Worm (Caenorhabditis elegans) whole organism, L4 larva: ENCODE results near the gene cey-4.

Source experiments
- D1046.2 ChIP-seq: fragments of 200-800 bp; sonication (Bioruptor generic); IDR thresholded peaks from 2 replicates; pipeline ENCODE4 v1.3.6; 2022; ENCODE audit warnings: missing genetic modification characterization, missing compliant biosample characterization
- F37D6.2 ChIP-seq: sonication (generic microtip); optimal IDR thresholded peaks from 2 replicates; lab custom pipeline; 2016; ENCODE audit warnings: mild to moderate bottlenecking, missing genetic modification characterization, missing compliant biosample characterization
- F49E8.2 ChIP-seq: sonication (generic microtip); optimal IDR thresholded peaks from 2 replicates; lab custom pipeline; 2016; ENCODE audit warnings: missing compliant biosample characterization, mild to moderate bottlenecking, missing genetic modification characterization, borderline replicate concordance
- T20F7.1 ChIP-seq: fragments of 200-800 bp; sonication (Bioruptor generic); optimal IDR thresholded peaks from 2 replicates; lab custom pipeline; 2018; ENCODE audit warnings: mild to moderate bottlenecking, missing genetic modification characterization, missing compliant biosample characterization
- T26A8.4 ChIP-seq: fragments of 200-800 bp; sonication (Bioruptor generic); IDR thresholded peaks from 2 replicates; pipeline ENCODE4 v1.3.6; 2022; ENCODE audit warnings: missing genetic modification characterization, missing compliant biosample characterization
- Y105C5A.15 ChIP-seq: fragments of 200-800 bp; sonication (Bioruptor generic); IDR thresholded peaks from 2 replicates; pipeline ENCODE4 v1.3.6; 2022; ENCODE audit warnings: missing genetic modification characterization, missing compliant biosample characterization
- Y75B8A.6 ChIP-seq: fragments of 200-800 bp; sonication (Bioruptor generic); IDR thresholded peaks from 2 replicates; pipeline ENCODE4 v1.3.6; 2022; ENCODE audit warnings: missing genetic modification reagents, missing genetic modification characterization, missing compliant biosample characterization
- ZK337.2 ChIP-seq: fragments of 200-800 bp; sonication (Bioruptor generic); IDR thresholded peaks from 2 replicates; pipeline ENCODE4 v1.3.6; 2022; ENCODE audit warnings: missing genetic modification reagents, missing genetic modification characterization, missing compliant biosample characterization
- aha-1 ChIP-seq: fragments of 150-350 bp; peaks from one replicate; lab custom pipeline; 2014; ENCODE audit warnings: missing biosample characterization, missing genetic modification characterization
- attf-4 ChIP-seq: sonication (generic microtip); optimal IDR thresholded peaks from 3 replicates; lab custom pipeline; 2017; ENCODE audit warnings: missing biosample characterization, missing genetic modification characterization
- ceh-20 ChIP-seq: fragments of 200-800 bp; sonication (Bioruptor generic); IDR thresholded peaks from 2 replicates; pipeline ENCODE4 v1.3.6; 2022; ENCODE audit warnings: missing genetic modification reagents, missing genetic modification characterization, missing compliant biosample characterization
- ceh-44 ChIP-seq: fragments of 200-800 bp; sonication (Bioruptor generic); IDR thresholded peaks from 2 replicates; pipeline ENCODE4 v1.3.6; 2022; ENCODE audit warnings: missing genetic modification reagents, missing genetic modification characterization, missing compliant biosample characterization
- ceh-62 ChIP-seq: sonication (generic microtip); optimal IDR thresholded peaks from 2 replicates; lab custom pipeline; 2017; ENCODE audit warnings: missing biosample characterization, missing genetic modification characterization
- ces-1 ChIP-seq: fragments of 150-350 bp; sonication (generic microtip); optimal IDR thresholded peaks from 4 replicates; lab custom pipeline; 2014; ENCODE audit warnings: missing biosample characterization, missing genetic modification reagents, missing genetic modification characterization
- cey-2 ChIP-seq: sonication (generic microtip); optimal IDR thresholded peaks from 3 replicates; lab custom pipeline; 2017; ENCODE audit warnings: missing genetic modification characterization, mild to moderate bottlenecking, missing compliant biosample characterization, antibody characterized with exemption, borderline replicate concordance; ENCODE audit not compliant: insufficient read depth
- daf-12 ChIP-seq: fragments of 150-350 bp; optimal IDR thresholded peaks from 2 replicates; lab custom pipeline; 2014; ENCODE audit warnings: missing biosample characterization, missing genetic modification reagents, missing genetic modification characterization
- daf-8 ChIP-seq: fragments of 200-800 bp; sonication (Bioruptor generic); IDR thresholded peaks from 2 replicates; pipeline ENCODE4 v1.3.6; 2022; ENCODE audit warnings: missing genetic modification characterization, missing compliant biosample characterization
- dmd-6 ChIP-seq: fragments of 200-800 bp; sonication (Bioruptor generic); IDR thresholded peaks from 2 replicates; pipeline ENCODE4 v1.3.6; 2022; ENCODE audit warnings: missing genetic modification reagents, missing genetic modification characterization, missing compliant biosample characterization
- dmd-8 ChIP-seq: fragments of 200-800 bp; sonication (Bioruptor generic); IDR thresholded peaks from 2 replicates; pipeline ENCODE4 v1.3.6; 2022; ENCODE audit warnings: missing genetic modification characterization, missing compliant biosample characterization
- fos-1 ChIP-seq: fragments of 150-350 bp; optimal IDR thresholded peaks from 2 replicates; lab custom pipeline; 2014; ENCODE audit warnings: missing biosample characterization, missing genetic modification characterization
- hif-1 ChIP-seq, 2 experiments: sonication (generic microtip); optimal IDR thresholded peaks; 2 replicates each; lab custom pipeline; 2016 to 2017; ENCODE audit warnings: missing compliant biosample characterization in 2 of 2, missing genetic modification characterization in 2 of 2, missing genetic modification reagents in 2 of 2, missing genotype in 2 of 2, mild to moderate bottlenecking in 1 of 2
- hlh-11 ChIP-seq: fragments of 200-800 bp; sonication (Bioruptor generic); optimal IDR thresholded peaks from 2 replicates; lab custom pipeline; 2018; ENCODE audit warnings: mild to moderate bottlenecking, missing genetic modification characterization, missing compliant biosample characterization
- hlh-30 ChIP-seq: sonication (generic microtip); optimal IDR thresholded peaks from 2 replicates; lab custom pipeline; 2017; ENCODE audit warnings: antibody characterized with exemption, mild to moderate bottlenecking, missing genetic modification characterization, missing compliant biosample characterization; ENCODE audit not compliant: insufficient read depth
- hmg-1.1 ChIP-seq: fragments of 200-800 bp; sonication (Bioruptor generic); IDR thresholded peaks from 2 replicates; pipeline ENCODE4 v1.3.6; 2022; ENCODE audit warnings: missing genetic modification reagents, missing genetic modification characterization, missing compliant biosample characterization
- lin-1 ChIP-seq: fragments of 200-800 bp; sonication (Bioruptor generic); IDR thresholded peaks from 2 replicates; pipeline ENCODE4 v1.3.6; 2022; ENCODE audit warnings: missing genetic modification reagents, missing genetic modification characterization, missing compliant biosample characterization
- lin-13 ChIP-seq: fragments of 150-350 bp; optimal IDR thresholded peaks from 2 replicates; lab custom pipeline; 2014; ENCODE audit warnings: missing biosample characterization, missing genetic modification reagents, missing genetic modification characterization
- lin-38 ChIP-seq: fragments of 200-800 bp; sonication (Bioruptor generic); IDR thresholded peaks from 2 replicates; pipeline ENCODE4 v1.3.6; 2022; ENCODE audit warnings: missing genetic modification reagents, missing genetic modification characterization, missing compliant biosample characterization
- lir-3 ChIP-seq: sonication (generic microtip); optimal IDR thresholded peaks from 2 replicates; lab custom pipeline; 2016; ENCODE audit warnings: mild to moderate bottlenecking, missing genetic modification characterization, missing compliant biosample characterization
- madf-5 ChIP-seq, 2 experiments: fragments of 200-800 bp; sonication (Bioruptor generic); IDR thresholded peaks; 2 replicates each; pipeline ENCODE4 v1.3.6; 2022; ENCODE audit warnings: missing compliant biosample characterization in 2 of 2, missing genetic modification characterization in 2 of 2
- mdl-1 ChIP-seq, 2 experiments: fragments of 150-350 bp in 1 of 2; sonication (generic microtip) in 1 of 2; optimal IDR thresholded peaks; 2 replicates each; lab custom pipeline; 2014 to 2017; ENCODE audit warnings: missing biosample characterization in 2 of 2, missing genetic modification characterization in 2 of 2
- mes-2 ChIP-seq: sonication (generic microtip); optimal IDR thresholded peaks from 2 replicates; lab custom pipeline; 2016; ENCODE audit warnings: missing genotype, mild to moderate bottlenecking, missing genetic modification characterization, missing compliant biosample characterization; ENCODE audit not compliant: poor library complexity, severe bottlenecking
- mxl-3 ChIP-seq: fragments of 200-800 bp; sonication (Bioruptor generic); optimal IDR thresholded peaks from 2 replicates; lab custom pipeline; 2018; ENCODE audit warnings: mild to moderate bottlenecking, missing genetic modification characterization, missing compliant biosample characterization
- nhr-102 ChIP-seq: sonication (generic microtip); optimal IDR thresholded peaks from 2 replicates; lab custom pipeline; 2016; ENCODE audit warnings: mild to moderate bottlenecking, missing genetic modification characterization, moderate library complexity, missing compliant biosample characterization
- nhr-111 ChIP-seq: fragments of 200-800 bp; sonication (Bioruptor generic); optimal IDR thresholded peaks from 2 replicates; lab custom pipeline; 2018; ENCODE audit warnings: mild to moderate bottlenecking, missing genetic modification characterization, missing compliant biosample characterization
- nhr-28 ChIP-seq: fragments of 150-350 bp; optimal IDR thresholded peaks from 2 replicates; lab custom pipeline; 2014; ENCODE audit warnings: missing biosample characterization, missing genetic modification characterization
- nhr-41 ChIP-seq: fragments of 200-800 bp; sonication (Bioruptor generic); IDR thresholded peaks from 2 replicates; pipeline ENCODE4 v1.3.6; 2022; ENCODE audit warnings: missing genetic modification reagents, missing genetic modification characterization, missing compliant biosample characterization
- nhr-48 ChIP-seq: sonication (generic microtip); optimal IDR thresholded peaks from 2 replicates; lab custom pipeline; 2016; ENCODE audit warnings: mild to moderate bottlenecking, missing genetic modification characterization, missing compliant biosample characterization
- nhr-6 ChIP-seq: fragments of 150-350 bp; optimal IDR thresholded peaks from 2 replicates; lab custom pipeline; 2014; ENCODE audit warnings: missing biosample characterization, missing genetic modification characterization
- nhr-77 ChIP-seq: fragments of 150-350 bp; optimal IDR thresholded peaks from 2 replicates; lab custom pipeline; 2014; ENCODE audit warnings: missing biosample characterization, missing genetic modification characterization
- pha-4 ChIP-seq, 2 experiments: fragments of 150-350 bp in 1 of 2; fragments of 200-800 bp in 1 of 2; sonication (Bioruptor generic) in 1 of 2; IDR thresholded peaks in 1 of 2; optimal IDR thresholded peaks in 1 of 2; 2 replicates each; pipeline versions ENCODE4 v1.3.6 to Lab custom; 2014 to 2022; ENCODE audit warnings: missing genetic modification characterization in 2 of 2, missing genetic modification reagents in 2 of 2, missing biosample characterization in 1 of 2, missing compliant biosample characterization in 1 of 2
- php-3 ChIP-seq: fragments of 200-800 bp; sonication (Bioruptor generic); IDR thresholded peaks from 2 replicates; pipeline ENCODE4 v1.3.6; 2022; ENCODE audit warnings: missing genetic modification reagents, missing genetic modification characterization, missing compliant biosample characterization
- rbr-2 ChIP-seq: sonication (generic microtip); optimal IDR thresholded peaks from 2 replicates; lab custom pipeline; 2016; ENCODE audit warnings: missing genotype, missing genetic modification characterization, missing compliant biosample characterization
- set-16 ChIP-seq: fragments of 200-800 bp; sonication (Bioruptor generic); IDR thresholded peaks from 2 replicates; pipeline ENCODE4 v1.3.6; 2022; ENCODE audit warnings: missing genetic modification reagents, missing genetic modification characterization, missing compliant biosample characterization
- skn-1 ChIP-seq: fragments of 150-350 bp; optimal IDR thresholded peaks from 2 replicates; lab custom pipeline; 2014; ENCODE audit warnings: missing biosample characterization, missing genetic modification characterization
- snpc-1.2 ChIP-seq: fragments of 200-800 bp; sonication (Bioruptor generic); IDR thresholded peaks from 2 replicates; pipeline ENCODE4 v1.3.6; 2022; ENCODE audit warnings: missing genetic modification reagents, missing genetic modification characterization, missing compliant biosample characterization
- spr-1 ChIP-seq: sonication (generic microtip); optimal IDR thresholded peaks from 2 replicates; lab custom pipeline; 2016; ENCODE audit warnings: mild to moderate bottlenecking, missing genetic modification characterization, missing compliant biosample characterization
- spr-3 ChIP-seq: fragments of 200-800 bp; sonication (Bioruptor generic); optimal IDR thresholded peaks from 2 replicates; lab custom pipeline; 2018; ENCODE audit warnings: mild to moderate bottlenecking, missing genetic modification characterization, missing compliant biosample characterization
- tra-1 ChIP-seq: fragments of 200-800 bp; sonication (Bioruptor generic); IDR thresholded peaks from 2 replicates; pipeline ENCODE4 v1.3.6; 2022; ENCODE audit warnings: missing genetic modification reagents, missing genetic modification characterization, missing compliant biosample characterization
- zfp-2 ChIP-seq: sonication (generic microtip); optimal IDR thresholded peaks from 2 replicates; lab custom pipeline; 2016; ENCODE audit warnings: mild to moderate bottlenecking, missing genetic modification characterization, missing compliant biosample characterization
- ztf-11 ChIP-seq: fragments of 150-350 bp; optimal IDR thresholded peaks from 2 replicates; lab custom pipeline; 2014; ENCODE audit warnings: missing biosample characterization, missing genetic modification characterization

Gene cey-4

ce11 chrIII:10855398-10855880 lies 13.1 kb downstream of the cey-4 start, which contains the start of gene Y39A1C.1:
Gene Y39A1C.1, plus strand, starts transcription at chrIII:10855448.
- TF ChIP-seq spr-3 (GFP tag; lab: Kevin White, UChicago) (no peak), nhr-102 (tag; lab: Kevin White, UChicago) (no peak), Y75B8A.6 (no peak), php-3 (no peak), daf-12 (tag; lab: Kevin White, UChicago) (no peak), Y105C5A.15 (no peak), lin-1 (no peak), madf-5 (GFP tag; IDR thresholded peaks at IDR 0.05; lab: Robert Waterston, UW) (no peak), lin-13 (GFP tag; lab: Kevin White, UChicago) (no peak), nhr-48 (tag; lab: Kevin White, UChicago) (no peak), skn-1 (no peak), daf-8 (GFP tag; lab: Robert Waterston, UW) (no peak), dmd-8 (GFP tag; lab: Robert Waterston, UW) (no peak), ces-1 (GFP tag; lab: Kevin White, UChicago) (no peak), ceh-20 (GFP tag; lab: Robert Waterston, UW) (no peak), snpc-1.2 (GFP tag; lab: Robert Waterston, UW) (no peak), attf-4 (tag; lab: Kevin White, UChicago) (no peak), tra-1 (0 out of 2 replicates have a peak, but pooled peaks have one; percentile 30), dmd-6 (GFP tag; lab: Robert Waterston, UW) (no peak), ceh-62 (tag; lab: Kevin White, UChicago) (no peak), aha-1 (peak; percentile 8), mes-2 (peak; percentile 54), ceh-44 (GFP tag; lab: Robert Waterston, UW) (no peak), cey-2 (no peak), nhr-111 (GFP tag; lab: Kevin White, UChicago) (no peak), zfp-2 (tag; lab: Kevin White, UChicago) (no peak), pha-4 (GFP tag; IDR thresholded peaks at IDR 0.05; lab: Robert Waterston, UW) (no peak), pha-4 (tag; optimal IDR thresholded peaks at IDR 0.05; lab: Kevin White, UChicago) (no peak), hif-1 (tag; optimal IDR thresholded peaks at IDR 0.05; lab: Kevin White, UChicago) (no peak), hlh-11 (no peak), spr-1 (tag; lab: Kevin White, UChicago) (no peak), T26A8.4 (GFP tag; lab: Robert Waterston, UW) (no peak), hmg-1.1 (GFP tag; lab: Robert Waterston, UW) (peak; percentile 55; the same call in 1 of the 2 replicates), set-16 (0 out of 2 replicates have a peak, but pooled peaks have one; percentile 17), lin-38 (no peak), rbr-2 (tag; lab: Kevin White, UChicago) (peak; percentile 15), nhr-41 (GFP tag; lab: Robert Waterston, UW) (no peak), mxl-3 (GFP tag; lab: Kevin White, UChicago) (no peak), T20F7.1 (GFP tag; lab: Kevin White, UChicago) (no peak), F37D6.2 (tag; lab: Kevin White, UChicago) (no peak)

ce11 chrIII:10848858-10849257 lies 19.6 kb downstream of the cey-4 start, which contains the start of the genes fbxb-85 and hex-3:
Gene fbxb-85, minus strand, starts transcription at chrIII:10848963.
Gene hex-3, plus strand, starts transcription at chrIII:10849222.
- TF ChIP-seq mxl-3 (GFP tag; lab: Kevin White, UChicago) = peak; percentile 63
- TF ChIP-seq lir-3 = no peak
- TF ChIP-seq nhr-28 (tag; lab: Kevin White, UChicago) = peak; percentile 51
- TF ChIP-seq hlh-30 (tag; lab: Kevin White, UChicago) = peak; percentile 81
- peak; percentile 91 for TF ChIP-seq nhr-6 (tag; lab: Kevin White, UChicago)
- no peak for TF ChIP-seq Y75B8A.6
- peak in 1 of 2 experiments; percentile 3 for TF ChIP-seq mdl-1 (tag; optimal IDR thresholded peaks at IDR 0.05; lab: Kevin White, UChicago)
- peak; percentile 88 for TF ChIP-seq F49E8.2 (tag; lab: Kevin White, UChicago)
- TF ChIP-seq cey-2 = no peak
- TF ChIP-seq nhr-77 (tag; lab: Kevin White, UChicago) = peak; percentile 82
- TF ChIP-seq nhr-111 (GFP tag; lab: Kevin White, UChicago) = no peak
- no peak for TF ChIP-seq ztf-11 (tag; lab: Kevin White, UChicago)
- peak; percentile 68; the same call in 1 of the 2 replicates for TF ChIP-seq ZK337.2 (GFP tag; lab: Robert Waterston, UW)
- TF ChIP-seq fos-1 (tag; lab: Kevin White, UChicago) = no peak
- TF ChIP-seq lin-13 (GFP tag; lab: Kevin White, UChicago) = peak; percentile 77
- TF ChIP-seq D1046.2 (GFP tag; lab: Robert Waterston, UW) = peak; percentile 73; the same call in 1 of the 2 replicates
- TF ChIP-seq spr-3 (GFP tag; lab: Kevin White, UChicago) = peak; percentile 90
